Worm (Caenorhabditis elegans) whole organism, L1 larva: ENCODE data around the gene D1005.2.
A peak's percentile ranks its signal among the peaks of the same experiment; 100 is the strongest.

ENCODE experiments used
- C16A3.4 ChIP-seq: fragments of 150-350 bp; optimal IDR thresholded peaks from 2 replicates; lab custom pipeline; 2014; ENCODE audit warnings: missing biosample characterization, missing genetic modification characterization
- ama-1 ChIP-seq: fragments of 150-350 bp; optimal IDR thresholded peaks from 2 replicates; lab custom pipeline; 2014
- ces-1 ChIP-seq: fragments of 150-350 bp; optimal IDR thresholded peaks from 2 replicates; lab custom pipeline; 2014; ENCODE audit warnings: missing biosample characterization, missing genetic modification reagents, missing genetic modification characterization
- dpl-1 ChIP-seq, 3 experiments: fragments of 150-350 bp in 2 of 3; sonication (generic microtip) in 1 of 3; optimal IDR thresholded peaks; 2 replicates each; lab custom pipeline; 2014 to 2017; ENCODE audit warnings: missing biosample characterization in 3 of 3, missing genetic modification characterization in 3 of 3, missing genetic modification reagents in 3 of 3
- dsc-1 ChIP-seq: sonication (generic microtip); optimal IDR thresholded peaks from 2 replicates; lab custom pipeline; 2016; ENCODE audit warnings: mild to moderate bottlenecking, missing genetic modification characterization, missing compliant biosample characterization
- egl-13 ChIP-seq: sonication (generic microtip); optimal IDR thresholded peaks from 2 replicates; lab custom pipeline; 2016; ENCODE audit warnings: missing genotype, missing genetic modification reagents, missing genetic modification characterization, missing compliant biosample characterization
- ets-5 ChIP-seq: fragments of 200-800 bp; sonication (Bioruptor generic); IDR thresholded peaks from 2 replicates; pipeline ENCODE4 v1.3.6; 2022; ENCODE audit warnings: missing genetic modification characterization, missing compliant biosample characterization
- fkh-10 ChIP-seq: sonication (generic microtip); optimal IDR thresholded peaks from 2 replicates; lab custom pipeline; 2017; ENCODE audit warnings: missing biosample characterization, missing genetic modification reagents, missing genetic modification characterization
- fkh-8 ChIP-seq: sonication (generic microtip); optimal IDR thresholded peaks from 2 replicates; lab custom pipeline; 2016; ENCODE audit warnings: mild to moderate bottlenecking, missing genetic modification characterization, missing compliant biosample characterization
- fos-1 ChIP-seq: fragments of 150-350 bp; optimal IDR thresholded peaks from 2 replicates; lab custom pipeline; 2014; ENCODE audit warnings: missing biosample characterization, missing genetic modification characterization
- hlh-17 ChIP-seq: fragments of 200-800 bp; sonication (Bioruptor generic); optimal IDR thresholded peaks from 2 replicates; lab custom pipeline; 2018; ENCODE audit warnings: missing genetic modification characterization, mild to moderate bottlenecking, missing compliant biosample characterization, moderate library complexity, borderline replicate concordance
- hlh-4 ChIP-seq: sonication (generic microtip); optimal IDR thresholded peaks from 2 replicates; lab custom pipeline; 2016; ENCODE audit warnings: mild to moderate bottlenecking, missing genetic modification characterization, missing compliant biosample characterization
- hpl-2 ChIP-seq: fragments of 150-350 bp; optimal IDR thresholded peaks from 2 replicates; lab custom pipeline; 2014; ENCODE audit warnings: missing biosample characterization, missing genetic modification reagents, missing genetic modification characterization
- isw-1 ChIP-seq: fragments of 200-800 bp; sonication (Bioruptor generic); IDR thresholded peaks from 2 replicates; pipeline ENCODE4 v1.3.6; 2022; ENCODE audit warnings: missing genetic modification characterization, missing compliant biosample characterization
- lin-15B ChIP-seq: fragments of 150-350 bp; sonication (generic microtip); optimal IDR thresholded peaks from 3 replicates; lab custom pipeline; 2014; ENCODE audit warnings: missing biosample characterization, missing genetic modification characterization
- lin-35 ChIP-seq, 2 experiments: fragments of 150-350 bp; optimal IDR thresholded peaks; 2 replicates each; lab custom pipeline; 2014; ENCODE audit warnings: missing biosample characterization in 2 of 2, missing genetic modification characterization in 2 of 2, missing genetic modification reagents in 2 of 2
- lir-3 ChIP-seq: sonication (generic microtip); optimal IDR thresholded peaks from 2 replicates; lab custom pipeline; 2016; ENCODE audit warnings: mild to moderate bottlenecking, missing genetic modification characterization, moderate library complexity, missing compliant biosample characterization; ENCODE audit not compliant: poor library complexity
- lsy-2 ChIP-seq, 2 experiments: fragments of 150-350 bp; optimal IDR thresholded peaks; 2 replicates each; lab custom pipeline; 2014; ENCODE audit warnings: missing biosample characterization in 2 of 2, missing genetic modification characterization in 2 of 2
- mab-9 ChIP-seq: fragments of 200-800 bp; sonication (Bioruptor generic); IDR thresholded peaks from 2 replicates; pipeline ENCODE4 v1.3.6; 2022; ENCODE audit warnings: missing genetic modification reagents, missing genetic modification characterization, missing compliant biosample characterization
- mdl-1 ChIP-seq, 2 experiments: fragments of 150-350 bp; optimal IDR thresholded peaks; 2 replicates each; lab custom pipeline; 2014 to 2017; ENCODE audit warnings: missing biosample characterization in 2 of 2, missing genetic modification characterization in 2 of 2, inconsistent platforms in 1 of 2
- nhr-11 ChIP-seq: fragments of 150-350 bp; optimal IDR thresholded peaks from 2 replicates; lab custom pipeline; 2014; ENCODE audit warnings: missing biosample characterization, missing genetic modification characterization
- nhr-12 ChIP-seq: sonication (generic microtip); optimal IDR thresholded peaks from 2 replicates; lab custom pipeline; 2017; ENCODE audit warnings: missing biosample characterization, missing genetic modification characterization
- nhr-19 ChIP-seq: fragments of 200-800 bp; sonication (Bioruptor generic); conservative IDR thresholded peaks from 2 replicates; pipeline ENCODE4 v1.3.6; 2022; ENCODE audit warnings: missing genetic modification characterization, missing compliant biosample characterization
- nhr-20 ChIP-seq: sonication (generic microtip); optimal IDR thresholded peaks from 2 replicates; lab custom pipeline; 2016; ENCODE audit warnings: mild to moderate bottlenecking, missing genetic modification characterization, missing compliant biosample characterization
- nhr-47 ChIP-seq: sonication (generic microtip); optimal IDR thresholded peaks from 2 replicates; lab custom pipeline; 2016; ENCODE audit warnings: mild to moderate bottlenecking, missing genetic modification characterization, moderate library complexity, missing compliant biosample characterization
- nhr-76 ChIP-seq: sonication (generic microtip); optimal IDR thresholded peaks from 2 replicates; lab custom pipeline; 2017; ENCODE audit warnings: missing biosample characterization, missing genetic modification characterization
- pax-3 ChIP-seq: fragments of 200-800 bp; sonication (Bioruptor generic); optimal IDR thresholded peaks from 2 replicates; lab custom pipeline; 2018; ENCODE audit warnings: mild to moderate bottlenecking, missing genetic modification characterization, moderate library complexity, missing compliant biosample characterization
- pqm-1 ChIP-seq: sonication (generic microtip); optimal IDR thresholded peaks from 3 replicates; lab custom pipeline; 2017; ENCODE audit warnings: missing biosample characterization, missing genetic modification characterization
- sox-4 ChIP-seq: sonication (generic microtip); optimal IDR thresholded peaks from 2 replicates; lab custom pipeline; 2016; ENCODE audit warnings: missing genetic modification characterization, missing compliant biosample characterization
- sptf-1 ChIP-seq: fragments of 150-350 bp; optimal IDR thresholded peaks from 2 replicates; lab custom pipeline; 2014; ENCODE audit warnings: missing biosample characterization, missing genetic modification characterization
- sup-37 ChIP-seq: fragments of 200-800 bp; sonication (Bioruptor generic); optimal IDR thresholded peaks from 2 replicates; lab custom pipeline; 2018; ENCODE audit warnings: mild to moderate bottlenecking, missing genetic modification characterization, missing compliant biosample characterization
- tlp-1 ChIP-seq: fragments of 150-350 bp; optimal IDR thresholded peaks from 2 replicates; lab custom pipeline; 2014; ENCODE audit warnings: missing biosample characterization, missing genetic modification characterization
- unc-62 ChIP-seq: fragments of 150-350 bp; optimal IDR thresholded peaks from 2 replicates; lab custom pipeline; 2014; ENCODE audit warnings: missing biosample characterization, missing genetic modification reagents, missing genetic modification characterization
- unc-86 ChIP-seq: sonication (generic microtip); optimal IDR thresholded peaks from 2 replicates; lab custom pipeline; 2016; ENCODE audit warnings: missing genetic modification characterization, missing compliant biosample characterization
- unc-98 ChIP-seq: fragments of 200-800 bp; sonication (Bioruptor generic); IDR thresholded peaks from 2 replicates; pipeline ENCODE4 v1.3.6; 2022; ENCODE audit warnings: missing genetic modification characterization, missing compliant biosample characterization
- vab-15 ChIP-seq: sonication (generic microtip); optimal IDR thresholded peaks from 2 replicates; lab custom pipeline; 2017; ENCODE audit warnings: missing genotype, mild to moderate bottlenecking, missing genetic modification characterization, missing compliant biosample characterization
- xbp-1 ChIP-seq: sonication (generic microtip); optimal IDR thresholded peaks from 2 replicates; lab custom pipeline; 2016; ENCODE audit warnings: missing genetic modification characterization, missing compliant biosample characterization
- ztf-11 ChIP-seq, 2 experiments: sonication (generic microtip); optimal IDR thresholded peaks; 2 replicates each; lab custom pipeline; 2016 to 2017; ENCODE audit warnings: missing genetic modification characterization in 2 of 2, missing biosample characterization in 1 of 2, missing compliant biosample characterization in 1 of 2

D1005.2 gene

DNA sequence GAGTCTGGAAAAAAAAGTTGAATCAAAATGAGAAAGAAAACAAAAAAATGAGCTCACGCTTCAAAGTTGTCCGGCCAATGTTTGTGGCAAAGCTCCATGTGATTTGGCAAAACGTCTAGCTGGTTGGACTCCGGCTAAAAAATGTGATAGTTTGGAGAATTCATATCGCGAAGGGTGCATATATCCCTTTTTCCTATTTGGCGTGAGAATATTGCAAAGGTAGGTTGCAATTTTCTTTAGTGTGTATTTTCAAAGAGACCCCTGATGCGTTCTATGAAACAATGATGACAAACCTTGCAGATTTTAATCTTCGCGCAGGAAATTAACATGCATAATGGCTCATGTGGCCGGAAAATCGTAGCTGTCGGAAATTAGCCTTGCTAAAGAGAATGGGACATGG lies 33.4 kb downstream of the D1005.2 start (continued):
- no peak for TF ChIP-seq nhr-19 (GFP tag; lab: Robert Waterston, UW)
- TF ChIP-seq xbp-1 (tag; lab: Kevin White, UChicago) = no peak
- TF ChIP-seq tlp-1 (tag; lab: Kevin White, UChicago) = no peak
- peak in 1 of 2 experiments; percentile 4 for TF ChIP-seq lin-35 (GFP tag; optimal IDR thresholded peaks at IDR 0.05; lab: Kevin White, UChicago)
- TF ChIP-seq fos-1 = no peak
- TF ChIP-seq hlh-4 (tag; lab: Kevin White, UChicago) = no peak
- no peak for TF ChIP-seq dpl-1 (GFP tag; optimal IDR thresholded peaks at IDR 0.05; lab: Kevin White, UChicago)
- no peak for TF ChIP-seq nhr-11 (tag; lab: Kevin White, UChicago)
- TF ChIP-seq mab-9 (GFP tag; lab: Robert Waterston, UW) = no peak
- no peak for TF ChIP-seq unc-98 (GFP tag; lab: Robert Waterston, UW)
- TF ChIP-seq pqm-1 (tag; lab: Kevin White, UChicago) = no peak
- no peak for TF ChIP-seq ets-5 (GFP tag; lab: Robert Waterston, UW)
- no peak for TF ChIP-seq nhr-12
- no peak for TF ChIP-seq unc-86 (tag; lab: Kevin White, UChicago)
- no peak for TF ChIP-seq nhr-20 (tag; lab: Kevin White, UChicago)
- TF ChIP-seq nhr-47 (tag; lab: Kevin White, UChicago) = peak; percentile 58
- TF ChIP-seq sup-37 (GFP tag; lab: Kevin White, UChicago) = no peak
- TF ChIP-seq hpl-2 (GFP tag; lab: Kevin White, UChicago) = no peak
- TF ChIP-seq lsy-2 (tag; optimal IDR thresholded peaks at IDR 0.05; lab: Kevin White, UChicago) = no peak
- TF ChIP-seq ama-1 (lab: Kevin White, UChicago) = no peak

DNA sequence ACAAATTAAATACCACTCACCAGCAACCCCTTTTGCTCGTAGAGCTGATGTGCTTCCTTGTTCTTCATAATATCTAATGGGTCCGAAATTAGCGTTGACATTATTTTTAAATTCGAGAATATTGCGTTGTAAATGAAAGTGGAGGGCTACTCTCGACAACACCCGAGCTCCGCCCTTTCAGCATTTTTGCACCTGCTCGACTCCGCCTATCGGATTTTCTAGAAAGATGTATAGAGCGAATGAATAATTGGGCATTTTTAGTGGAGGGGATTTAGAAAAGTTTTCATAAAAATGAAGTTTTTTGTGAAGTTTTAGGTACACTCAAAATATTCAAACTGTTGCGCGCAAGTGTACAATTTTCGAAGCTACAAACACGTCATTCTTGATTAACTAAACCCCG lies 35.4 kb downstream of the D1005.2 start, which contains the start of gene F09E10.5:
Gene F09E10.5, minus strand, starts transcription at position 101 of the 400 bp plus-strand sequence.
- TF ChIP-seq lin-15B (tag; lab: Kevin White, UChicago) (no peak), ces-1 (GFP tag; lab: Kevin White, UChicago) (no peak), unc-62 (GFP tag; lab: Kevin White, UChicago) (no peak), isw-1 (no peak), lin-35 (GFP tag; optimal IDR thresholded peaks at IDR 0.05; lab: Kevin White, UChicago) (no peak), dsc-1 (tag; lab: Kevin White, UChicago) (no peak), xbp-1 (tag; lab: Kevin White, UChicago) (no peak)

DNA sequence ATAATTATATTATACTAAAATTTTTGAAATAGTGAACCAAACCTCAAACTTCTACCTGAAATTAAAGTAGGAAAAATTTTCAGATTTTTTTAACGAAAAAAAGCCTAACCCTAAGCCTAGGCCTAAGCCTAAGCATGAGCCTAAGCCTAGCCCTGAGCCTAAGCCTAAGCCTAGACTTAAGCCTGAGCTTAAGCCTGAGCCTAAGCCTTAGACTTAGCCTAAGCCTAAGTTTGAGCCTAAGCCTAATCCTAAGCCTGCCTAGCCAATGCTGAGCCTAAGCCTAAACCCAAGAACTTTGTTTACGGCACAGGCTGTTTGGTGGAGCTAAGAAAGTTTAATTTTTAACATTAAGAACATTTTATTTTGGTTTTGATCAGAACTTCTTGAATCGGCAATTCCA lies 37.2 kb downstream of the D1005.2 start:
- no peak for TF ChIP-seq fkh-8
- no peak for TF ChIP-seq lir-3
- no peak for TF ChIP-seq sptf-1 (tag; lab: Kevin White, UChicago)
- TF ChIP-seq fkh-10 (GFP tag; lab: Kevin White, UChicago) = no peak
- no peak for TF ChIP-seq dsc-1 (tag; lab: Kevin White, UChicago)
- no peak for TF ChIP-seq hlh-4 (tag; lab: Kevin White, UChicago)

DNA sequence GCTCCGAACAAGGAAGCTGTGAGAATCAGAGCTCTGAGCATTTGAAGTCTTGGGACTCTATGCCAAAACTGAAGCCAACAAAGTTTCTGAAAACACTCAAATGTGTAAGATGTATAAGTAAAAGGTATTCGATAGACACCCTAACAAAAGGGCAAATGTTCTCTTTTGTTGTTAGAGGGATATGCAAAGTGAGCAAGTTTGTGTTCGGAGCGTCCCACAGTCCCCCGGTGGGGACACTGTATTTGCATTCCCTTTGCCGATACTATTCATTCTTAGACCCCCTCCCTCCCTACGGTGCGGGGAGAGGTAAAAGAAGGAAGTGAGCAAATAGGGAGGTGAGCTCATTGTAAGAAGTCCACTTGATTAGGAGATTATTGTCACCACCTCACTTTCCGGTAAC lies 38.8 kb downstream of the D1005.2 start, which contains the start of gene F09E10.6:
Gene F09E10.6, minus strand, starts transcription at position 101 of the 400 bp plus-strand sequence.
- no peak for TF ChIP-seq sptf-1 (tag; lab: Kevin White, UChicago)
- TF ChIP-seq mdl-1 (tag; optimal IDR thresholded peaks at IDR 0.05; lab: Kevin White, UChicago) = no peak
- no peak for TF ChIP-seq egl-13 (tag; lab: Kevin White, UChicago)
- TF ChIP-seq pax-3 = no peak
- no peak for TF ChIP-seq C16A3.4 (tag; lab: Kevin White, UChicago)
- no peak for TF ChIP-seq ama-1 (lab: Kevin White, UChicago)
- no peak for TF ChIP-seq fkh-10 (GFP tag; lab: Kevin White, UChicago)
- no peak for TF ChIP-seq hlh-17 (GFP tag; lab: Kevin White, UChicago)
- no peak for TF ChIP-seq nhr-76 (tag; lab: Kevin White, UChicago)
- no peak for TF ChIP-seq hlh-4 (tag; lab: Kevin White, UChicago)
- TF ChIP-seq nhr-19 (GFP tag; lab: Robert Waterston, UW) = no peak
- TF ChIP-seq ces-1 (GFP tag; lab: Kevin White, UChicago) = no peak
- TF ChIP-seq sox-4 (tag; lab: Kevin White, UChicago) = no peak
- no peak for TF ChIP-seq vab-15 (tag; lab: Kevin White, UChicago)
- TF ChIP-seq nhr-20 (tag; lab: Kevin White, UChicago) = no peak
- no peak for TF ChIP-seq ztf-11 (tag; optimal IDR thresholded peaks at IDR 0.05; lab: Kevin White, UChicago)
- no peak for TF ChIP-seq unc-62 (GFP tag; lab: Kevin White, UChicago)
- TF ChIP-seq xbp-1 (tag; lab: Kevin White, UChicago) = no peak
